Fruit fly (Drosophila melanogaster): Measurements from ENCODE around the gene CG12012.

DNA sequence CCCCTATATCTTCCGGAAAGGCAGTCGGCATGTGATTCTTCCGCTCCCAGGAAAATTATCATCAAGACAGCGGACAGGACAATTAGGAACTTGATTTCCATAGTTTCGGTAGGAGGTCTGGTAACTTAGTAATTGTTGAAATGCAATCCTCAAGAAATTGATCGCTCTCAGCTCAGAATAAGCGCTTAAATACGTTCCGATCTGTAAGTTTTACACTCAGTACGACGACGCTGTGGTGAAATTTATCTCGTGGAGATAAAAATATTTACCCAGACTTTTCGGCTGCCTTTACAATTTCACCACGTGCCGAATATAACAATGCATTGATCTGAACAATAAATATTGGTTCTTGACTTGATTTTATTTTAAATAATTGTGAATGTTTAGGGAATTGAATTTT, 40.9 kb upstream of the CG12012 start, which contains the start of gene Drsl1:
- TF ChIP-seq Hnf4 (GFP tag; optimal IDR thresholded peaks at IDR 0.05) (no peak), psq (GFP tag; optimal IDR thresholded peaks at IDR 0.05) (no peak), h (GFP tag; optimal IDR thresholded peaks at IDR 0.05) (no peak), Mio (GFP tag; optimal IDR thresholded peaks at IDR 0.05) (no peak), pan (optimal IDR thresholded peaks at IDR 0.05) (no peak), usp (GFP tag; optimal IDR thresholded peaks at IDR 0.05) (no peak), OdsH (GFP tag; optimal IDR thresholded peaks at IDR 0.05) (no peak), brk (GFP tag; optimal IDR thresholded peaks at IDR 0.05) (no peak), CrebA (GFP tag; optimal IDR thresholded peaks at IDR 0.05; ENCODE audit: borderline replicate concordance) (no peak), foxo (GFP tag; optimal IDR thresholded peaks at IDR 0.05) (no peak)
